Fruit fly (Drosophila melanogaster): ENCODE measurements around the gene nAChRalpha2.

dm6 chr3R:24521313-24521712, 36.1 kb downstream of the nAChRalpha2 start:
- TF ChIP-seq Sin3A (optimal IDR thresholded peaks at IDR 0.05): no peak
- no peak for TF ChIP-seq ttk (optimal IDR thresholded peaks at IDR 0.05)
- TF ChIP-seq h (optimal IDR thresholded peaks at IDR 0.05): no peak
- no peak for TF ChIP-seq psq (optimal IDR thresholded peaks at IDR 0.05)
